Worm (Caenorhabditis elegans) whole organism, early embryonic: ENCODE results near the gene mom-2.

Source experiments
- aly-1 ChIP-seq: sonication (generic microtip); optimal IDR thresholded peaks from 2 replicates; lab custom pipeline; 2016; ENCODE audit warnings: missing genetic modification characterization, missing compliant biosample characterization
- ama-1 ChIP-seq: fragments of 150-350 bp; optimal IDR thresholded peaks from 2 replicates; lab custom pipeline; 2014
- ceh-36 ChIP-seq: sonication (generic microtip); optimal IDR thresholded peaks from 2 replicates; lab custom pipeline; 2016; ENCODE audit warnings: missing genetic modification characterization, inconsistent platforms, missing compliant biosample characterization
- ets-7 ChIP-seq: sonication (generic microtip); optimal IDR thresholded peaks from 2 replicates; lab custom pipeline; 2016; ENCODE audit warnings: missing genotype, missing genetic modification characterization, missing compliant biosample characterization
- flt-1 ChIP-seq: fragments of 200-800 bp; sonication (Bioruptor generic); IDR thresholded peaks from 2 replicates; pipeline ENCODE4 v1.3.6; 2022; ENCODE audit warnings: missing genetic modification characterization, missing compliant biosample characterization
- hmbx-1 ChIP-seq: sonication (generic microtip); optimal IDR thresholded peaks from 2 replicates; lab custom pipeline; 2016; ENCODE audit warnings: mild to moderate bottlenecking, missing genetic modification characterization, missing compliant biosample characterization
- hmg-4 ChIP-seq: fragments of 200-800 bp; sonication (Bioruptor generic); optimal IDR thresholded peaks from 2 replicates; lab custom pipeline; 2018; ENCODE audit warnings: mild to moderate bottlenecking, missing genetic modification characterization, missing compliant biosample characterization
- hnd-1 ChIP-seq: sonication (generic microtip); optimal IDR thresholded peaks from 2 replicates; lab custom pipeline; 2016; ENCODE audit warnings: missing genetic modification characterization, missing compliant biosample characterization
- pes-1 ChIP-seq: fragments of 200-800 bp; sonication (Bioruptor generic); IDR thresholded peaks from 2 replicates; pipeline ENCODE4 v1.3.6; 2022; ENCODE audit warnings: missing genetic modification reagents, missing genetic modification characterization, missing compliant biosample characterization
- sea-1 ChIP-seq: fragments of 200-800 bp; sonication (Bioruptor generic); conservative IDR thresholded peaks from 2 replicates; pipeline ENCODE4 v1.3.6; 2022; ENCODE audit warnings: missing genetic modification characterization, missing compliant biosample characterization
- tra-4 ChIP-seq: sonication (generic microtip); optimal IDR thresholded peaks from 2 replicates; lab custom pipeline; 2017; ENCODE audit warnings: missing genetic modification characterization, missing compliant biosample characterization

DNA sequence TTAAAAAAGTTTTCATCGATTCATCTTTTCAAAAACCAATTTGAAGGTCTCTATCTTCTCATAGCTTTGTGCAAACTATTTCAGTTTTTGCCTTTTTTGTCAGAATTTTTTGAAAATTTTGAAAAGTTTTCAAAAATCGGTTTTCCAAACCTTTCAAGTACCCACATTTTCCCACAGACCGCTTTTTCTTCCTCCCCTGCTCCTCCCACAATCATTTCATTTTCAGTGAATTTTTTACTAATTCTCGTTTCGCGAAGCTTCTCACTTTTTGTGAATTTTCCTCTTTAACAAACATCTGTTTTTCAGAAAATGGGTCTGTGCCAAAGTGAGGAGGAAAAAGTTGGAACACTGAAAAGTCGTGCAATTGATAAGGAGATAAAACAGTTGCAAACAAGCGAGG, 14.9 kb downstream of the mom-2 start, which contains the start of gene gpa-2:
- TF ChIP-seq hmbx-1 (no peak), hmg-4 (GFP tag; lab: Kevin White, UChicago) (no peak), ets-7 (tag; lab: Kevin White, UChicago) (no peak), sea-1 (GFP tag; lab: Robert Waterston, UW) (no peak), flt-1 (GFP tag; lab: Robert Waterston, UW) (no peak), ama-1 (lab: Kevin White, UChicago) (no peak), aly-1 (tag; lab: Kevin White, UChicago) (no peak), ceh-36 (tag; lab: Kevin White, UChicago) (no peak), hnd-1 (tag; lab: Kevin White, UChicago) (no peak), tra-4 (tag; lab: Kevin White, UChicago) (no peak), pes-1 (GFP tag; lab: Robert Waterston, UW) (no peak)
